Fruit fly (Drosophila melanogaster) whole organism, prepupa: Measurements from ENCODE around the gene Jwa.

Source experiments
- CG10631 ChIP-seq: fragments of 200-800 bp; sonication (Bioruptor generic); optimal IDR thresholded peaks from 2 replicates; lab custom pipeline; 2016; ENCODE audit warnings: missing biosample characterization, missing genetic modification characterization
- CG10669 ChIP-seq: fragments of 200-800 bp; sonication (Bioruptor generic); optimal IDR thresholded peaks from 3 replicates; lab custom pipeline; 2018; ENCODE audit warnings: missing biosample characterization, mild to moderate bottlenecking, missing genetic modification characterization, moderate library complexity
- CG11902 ChIP-seq: fragments of 200-800 bp; sonication (Bioruptor generic); optimal IDR thresholded peaks from 3 replicates; lab custom pipeline; 2016; ENCODE audit warnings: missing biosample characterization, missing genetic modification characterization
- CG15336 ChIP-seq: fragments of 200-800 bp; sonication (Bioruptor generic); IDR thresholded peaks from 2 replicates; pipeline ENCODE4 v1.3.6; 2022; ENCODE audit warnings: missing biosample characterization, missing genetic modification characterization
- CG1621 ChIP-seq: fragments of 200-800 bp; sonication (Bioruptor generic); optimal IDR thresholded peaks from 3 replicates; lab custom pipeline; 2018; ENCODE audit warnings: missing biosample characterization, mild to moderate bottlenecking, missing genetic modification characterization
- CG16779 ChIP-seq: fragments of 200-800 bp; sonication (Bioruptor generic); optimal IDR thresholded peaks from 3 replicates; lab custom pipeline; 2017; ENCODE audit warnings: missing biosample characterization, mild to moderate bottlenecking, missing genetic modification characterization
- CG3032 ChIP-seq: fragments of 200-800 bp; optimal IDR thresholded peaks from 2 replicates; lab custom pipeline; 2019; ENCODE audit warnings: missing biosample characterization, mild to moderate bottlenecking, missing genetic modification characterization, moderate library complexity
- CG31627 ChIP-seq: fragments of 200-800 bp; sonication (Bioruptor generic); optimal IDR thresholded peaks from 3 replicates; lab custom pipeline; 2016; ENCODE audit warnings: missing biosample characterization, missing genetic modification characterization
- CG32006 ChIP-seq: fragments of 200-800 bp; sonication (Bioruptor generic); optimal IDR thresholded peaks from 3 replicates; lab custom pipeline; 2017; ENCODE audit warnings: missing biosample characterization, mild to moderate bottlenecking, missing genetic modification characterization
- CG3919 ChIP-seq: fragments of 200-800 bp; sonication (Bioruptor generic); optimal IDR thresholded peaks from 3 replicates; lab custom pipeline; 2016; ENCODE audit warnings: missing biosample characterization, missing genetic modification characterization
- CG4318 ChIP-seq: fragments of 200-800 bp; sonication (Bioruptor generic); optimal IDR thresholded peaks from 3 replicates; lab custom pipeline; 2017; ENCODE audit warnings: missing biosample characterization, mild to moderate bottlenecking, missing genetic modification characterization
- CG6276 ChIP-seq: fragments of 200-800 bp; sonication (Bioruptor generic); optimal IDR thresholded peaks from 2 replicates; lab custom pipeline; 2017; ENCODE audit warnings: missing biosample characterization, mild to moderate bottlenecking, missing genetic modification characterization
- CG6792 ChIP-seq: fragments of 200-800 bp; sonication (Bioruptor generic); optimal IDR thresholded peaks from 3 replicates; lab custom pipeline; 2016; ENCODE audit warnings: missing biosample characterization, missing genetic modification characterization
- CG6808 ChIP-seq: fragments of 200-800 bp; sonication (Bioruptor generic); optimal IDR thresholded peaks from 3 replicates; lab custom pipeline; 2017; ENCODE audit warnings: missing biosample characterization, missing genetic modification characterization, mild to moderate bottlenecking, moderate library complexity, missing genetic modification reagents
- CG6854 ChIP-seq: fragments of 200-800 bp; sonication (Bioruptor generic); optimal IDR thresholded peaks from 2 replicates; lab custom pipeline; 2017; ENCODE audit warnings: missing biosample characterization, mild to moderate bottlenecking, missing genetic modification characterization
- CG7368 ChIP-seq: fragments of 200-800 bp; sonication (Bioruptor generic); optimal IDR thresholded peaks from 3 replicates; lab custom pipeline; 2016; ENCODE audit warnings: missing biosample characterization, missing genetic modification characterization
- CG8119 ChIP-seq: fragments of 200-800 bp; sonication (Bioruptor generic); IDR thresholded peaks from 3 replicates; pipeline ENCODE4 v1.3.6; 2022; ENCODE audit warnings: missing biosample characterization, missing genetic modification characterization
- CG8319 ChIP-seq: fragments of 200-800 bp; sonication (Bioruptor generic); optimal IDR thresholded peaks from 3 replicates; lab custom pipeline; 2016; ENCODE audit warnings: missing biosample characterization, missing genetic modification characterization
- CG9139 ChIP-seq: fragments of 200-800 bp; sonication (Bioruptor generic); optimal IDR thresholded peaks from 3 replicates; lab custom pipeline; 2017; ENCODE audit warnings: missing biosample characterization, mild to moderate bottlenecking, missing genetic modification characterization
- Eip75B ChIP-seq: fragments of 200-800 bp; sonication (Bioruptor generic); optimal IDR thresholded peaks from 3 replicates; lab custom pipeline; 2016; ENCODE audit warnings: missing biosample characterization, missing genetic modification characterization
- Eip78C ChIP-seq: fragments of 200-800 bp; sonication (Bioruptor generic); peaks from one replicate; lab custom pipeline; 2016; ENCODE audit warnings: missing biosample characterization, missing genetic modification characterization
- Eip93F ChIP-seq: fragments of 200-800 bp; sonication (Bioruptor generic); optimal IDR thresholded peaks from 2 replicates; lab custom pipeline; 2016; ENCODE audit warnings: missing biosample characterization, mild to moderate bottlenecking, missing genetic modification characterization
- Ets21C ChIP-seq: fragments of 200-800 bp; sonication (Bioruptor generic); optimal IDR thresholded peaks from 3 replicates; lab custom pipeline; 2016; ENCODE audit warnings: missing biosample characterization, missing genetic modification characterization
- Ets96B ChIP-seq: fragments of 200-800 bp; optimal IDR thresholded peaks from 2 replicates; lab custom pipeline; 2019; ENCODE audit warnings: missing biosample characterization, mild to moderate bottlenecking, missing genetic modification characterization, moderate library complexity
- Hr38 ChIP-seq: sonication (Bioruptor generic); optimal IDR thresholded peaks from 2 replicates; lab custom pipeline; 2016; ENCODE audit warnings: missing biosample characterization, missing genetic modification characterization
- Hr4 ChIP-seq: fragments of 200-800 bp; sonication (Bioruptor generic); optimal IDR thresholded peaks from 3 replicates; lab custom pipeline; 2016; ENCODE audit warnings: missing biosample characterization, missing genetic modification characterization
- Lpt ChIP-seq: fragments of 200-800 bp; sonication (Bioruptor generic); optimal IDR thresholded peaks from 3 replicates; lab custom pipeline; 2016; ENCODE audit warnings: missing biosample characterization, missing genetic modification characterization
- Met ChIP-seq: fragments of 200-800 bp; sonication (Bioruptor generic); optimal IDR thresholded peaks from 3 replicates; lab custom pipeline; 2016; ENCODE audit warnings: missing biosample characterization, missing genetic modification characterization
- OdsH ChIP-seq: fragments of 200-800 bp; sonication (Bioruptor generic); optimal IDR thresholded peaks from 3 replicates; lab custom pipeline; 2016; ENCODE audit warnings: missing biosample characterization, missing genetic modification characterization
- Smox ChIP-seq: fragments of 200-800 bp; sonication (Bioruptor generic); optimal IDR thresholded peaks from 3 replicates; lab custom pipeline; 2016; ENCODE audit warnings: missing biosample characterization, missing genetic modification characterization
- Sox102F ChIP-seq: fragments of 200-800 bp; sonication (Bioruptor generic); optimal IDR thresholded peaks from 2 replicates; lab custom pipeline; 2016; ENCODE audit warnings: missing biosample characterization, mild to moderate bottlenecking, missing genetic modification characterization
- Sox14 ChIP-seq: fragments of 200-800 bp; sonication (Bioruptor generic); optimal IDR thresholded peaks from 3 replicates; lab custom pipeline; 2016; ENCODE audit warnings: missing biosample characterization, missing genetic modification characterization
- achi ChIP-seq: fragments of 200-800 bp; sonication (Bioruptor generic); optimal IDR thresholded peaks from 3 replicates; lab custom pipeline; 2016; ENCODE audit warnings: missing biosample characterization, missing genetic modification characterization
- acj6 ChIP-seq: fragments of 200-800 bp; sonication (Bioruptor generic); optimal IDR thresholded peaks from 3 replicates; lab custom pipeline; 2016; ENCODE audit warnings: missing biosample characterization, missing genetic modification characterization
- cyc ChIP-seq: fragments of 200-800 bp; sonication (Bioruptor generic); optimal IDR thresholded peaks from 3 replicates; lab custom pipeline; 2016; ENCODE audit warnings: missing biosample characterization, missing genetic modification characterization
- dac ChIP-seq: fragments of 200-800 bp; sonication (Bioruptor generic); optimal IDR thresholded peaks from 2 replicates; lab custom pipeline; 2017; ENCODE audit warnings: missing biosample characterization, mild to moderate bottlenecking, missing genetic modification characterization
- dsx ChIP-seq: fragments of 200-800 bp; optimal IDR thresholded peaks from 3 replicates; lab custom pipeline; 2019; ENCODE audit warnings: missing biosample characterization, mild to moderate bottlenecking, missing genetic modification characterization, moderate library complexity; ENCODE audit not compliant: poor library complexity, severe bottlenecking
- eg ChIP-seq: fragments of 200-800 bp; sonication (Bioruptor generic); IDR thresholded peaks from 3 replicates; pipeline ENCODE4 v1.3.6; 2022; ENCODE audit warnings: missing biosample characterization, missing genetic modification characterization
- esn ChIP-seq: fragments of 200-800 bp; sonication (Bioruptor generic); optimal IDR thresholded peaks from 2 replicates; lab custom pipeline; 2016; ENCODE audit warnings: missing biosample characterization, mild to moderate bottlenecking, missing genetic modification characterization, moderate library complexity
- fd59A ChIP-seq: fragments of 200-800 bp; sonication (Bioruptor generic); optimal IDR thresholded peaks from 2 replicates; lab custom pipeline; 2017; ENCODE audit warnings: missing biosample characterization, mild to moderate bottlenecking, missing genetic modification characterization, missing genetic modification reagents
- fd85E ChIP-seq: fragments of 200-800 bp; sonication (Bioruptor generic); optimal IDR thresholded peaks from 3 replicates; lab custom pipeline; 2016; ENCODE audit warnings: missing biosample characterization, missing genetic modification characterization
- fkh ChIP-seq: fragments of 200-800 bp; sonication (Bioruptor generic); optimal IDR thresholded peaks from 3 replicates; lab custom pipeline; 2017; ENCODE audit warnings: missing biosample characterization, mild to moderate bottlenecking, missing genetic modification characterization, moderate library complexity
- lz ChIP-seq: fragments of 200-800 bp; sonication (Bioruptor generic); optimal IDR thresholded peaks from 3 replicates; lab custom pipeline; 2016; ENCODE audit warnings: missing biosample characterization, missing genetic modification characterization
- net ChIP-seq: fragments of 200-800 bp; sonication (Bioruptor generic); optimal IDR thresholded peaks from 3 replicates; lab custom pipeline; 2016; ENCODE audit warnings: missing biosample characterization, missing genetic modification characterization
- pdm3 ChIP-seq: fragments of 200-800 bp; sonication (Bioruptor generic); optimal IDR thresholded peaks from 3 replicates; lab custom pipeline; 2016; ENCODE audit warnings: missing biosample characterization, missing genetic modification characterization
- salr ChIP-seq, 2 experiments: fragments of 200-800 bp; sonication (Bioruptor generic); optimal IDR thresholded peaks; 3 replicates each; lab custom pipeline; 2016 to 2018; ENCODE audit warnings: missing biosample characterization in 2 of 2, missing genetic modification characterization in 2 of 2, mild to moderate bottlenecking in 1 of 2
- spab ChIP-seq: fragments of 200-800 bp; sonication (Bioruptor generic); optimal IDR thresholded peaks from 2 replicates; lab custom pipeline; 2017; ENCODE audit warnings: missing biosample characterization, mild to moderate bottlenecking, missing genetic modification characterization, missing genetic modification reagents
- ss ChIP-seq, 2 experiments: fragments of 200-800 bp; sonication (Bioruptor generic); optimal IDR thresholded peaks; 2 replicates in 1 of 2; 3 replicates in 1 of 2; lab custom pipeline; 2017 to 2018; ENCODE audit warnings: mild to moderate bottlenecking in 2 of 2, missing biosample characterization in 2 of 2, missing genetic modification characterization in 2 of 2, moderate library complexity in 1 of 2
- svp ChIP-seq: fragments of 200-800 bp; sonication (Bioruptor generic); peaks from one replicate; lab custom pipeline; 2016; ENCODE audit warnings: missing biosample characterization, missing genetic modification characterization
- topi ChIP-seq: fragments of 200-800 bp; sonication (Bioruptor generic); optimal IDR thresholded peaks from 3 replicates; lab custom pipeline; 2016; ENCODE audit warnings: missing biosample characterization, missing genetic modification characterization
- vri ChIP-seq: fragments of 200-800 bp; sonication (Bioruptor generic); optimal IDR thresholded peaks from 3 replicates; lab custom pipeline; 2016; ENCODE audit warnings: missing biosample characterization, mild to moderate bottlenecking, missing genetic modification characterization

Gene Jwa

dm6 chr2L:18702721-18703488 is 2.6 kb downstream of the Jwa start, which contains the start of the genes CG10376 and CG10343:
Gene CG10376 (minus strand): TSS chr2L:18703105.
Gene CG10343 (plus strand): TSS chr2L:18703473.
- TF ChIP-seq lz (GFP tag; lab: Kevin White, UChicago) = peak; percentile 68
- TF ChIP-seq achi (GFP tag; lab: Kevin White, UChicago) = peak; percentile 82
- TF ChIP-seq fd59A (GFP tag; lab: Kevin White, UChicago) = peak; percentile 71
- TF ChIP-seq Eip75B = no peak
- no peak for TF ChIP-seq Eip93F (GFP tag; lab: Kevin White, UChicago)
- peak; percentile 91 for TF ChIP-seq fkh
- TF ChIP-seq Met (GFP tag; lab: Kevin White, UChicago) = no peak
- no peak for TF ChIP-seq fd85E
- TF ChIP-seq ss (GFP tag; optimal IDR thresholded peaks at IDR 0.05; lab: Kevin White, UChicago) = peak in 1 of 2 experiments; percentile 83
- peak; percentile 87 for TF ChIP-seq Ets96B
- TF ChIP-seq CG7368 (GFP tag; lab: Kevin White, UChicago) = peak; percentile 55
- TF ChIP-seq cyc = peak; percentile 73
- TF ChIP-seq CG32006 = peak; percentile 93
- TF ChIP-seq svp (GFP tag; lab: Kevin White, UChicago) = peak; percentile 81
- peak; percentile 10 for TF ChIP-seq CG6854
- TF ChIP-seq CG6808 = peak; percentile 77
- peak; percentile 92 for TF ChIP-seq Eip78C (GFP tag; lab: Kevin White, UChicago)
- TF ChIP-seq vri = peak; percentile 11
- TF ChIP-seq CG8319 (GFP tag; lab: Kevin White, UChicago) = peak; percentile 59
- TF ChIP-seq CG3032 (tag; lab: Kevin White, UChicago) = peak; percentile 92
- peak; percentile 66 for TF ChIP-seq topi
- peak; percentile 85 for TF ChIP-seq CG8119 (GFP tag; lab: Robert Waterston, UW)
- TF ChIP-seq Hr4 = peak; percentile 82
- no peak for TF ChIP-seq pdm3 (GFP tag; lab: Kevin White, UChicago)
- TF ChIP-seq CG6792 (GFP tag; lab: Kevin White, UChicago) = peak; percentile 74
- no peak for TF ChIP-seq Hr38 (GFP tag; lab: Kevin White, UChicago)
- TF ChIP-seq OdsH (GFP tag; lab: Kevin White, UChicago) = peak; percentile 89
- TF ChIP-seq acj6 (GFP tag; lab: Kevin White, UChicago) = peak; percentile 82
- peak; percentile 42 for TF ChIP-seq CG1621 (tag; lab: Kevin White, UChicago)
- no peak for TF ChIP-seq CG6276 (GFP tag; lab: Kevin White, UChicago)
- TF ChIP-seq CG15336 (GFP tag; lab: Robert Waterston, UW) = peak; percentile 77
- TF ChIP-seq CG10631 (GFP tag; lab: Kevin White, UChicago) = peak; percentile 93
- peak; percentile 54 to 80 for TF ChIP-seq salr (GFP tag; optimal IDR thresholded peaks at IDR 0.05; lab: Kevin White, UChicago)
- TF ChIP-seq CG10669 (GFP tag; lab: Kevin White, UChicago) = peak; percentile 81
- no peak for TF ChIP-seq CG4318 (GFP tag; lab: Kevin White, UChicago)
- peak; percentile 73 for TF ChIP-seq dac
- TF ChIP-seq eg (GFP tag; lab: Robert Waterston, UW) = peak; percentile 82
- peak; percentile 75 for TF ChIP-seq Lpt (GFP tag; lab: Kevin White, UChicago)
- TF ChIP-seq spab (GFP tag; lab: Kevin White, UChicago) = no peak
- peak; percentile 65 for TF ChIP-seq Ets21C (GFP tag; lab: Kevin White, UChicago)
- no peak for TF ChIP-seq Sox102F
- TF ChIP-seq CG11902 = peak; percentile 80
- peak; percentile 84 for TF ChIP-seq dsx (GFP tag; lab: Kevin White, UChicago)
- peak; percentile 60 for TF ChIP-seq net
- no peak for TF ChIP-seq CG16779 (tag; lab: Kevin White, UChicago)
- TF ChIP-seq CG3919 (GFP tag; lab: Kevin White, UChicago) = peak; percentile 76
- TF ChIP-seq CG31627 (GFP tag; lab: Kevin White, UChicago) = peak; percentile 79
- no peak for TF ChIP-seq CG9139 (GFP tag; lab: Kevin White, UChicago)
- peak; percentile 78 for TF ChIP-seq esn (GFP tag; lab: Kevin White, UChicago)
- peak; percentile 83 for TF ChIP-seq Sox14 (GFP tag; lab: Kevin White, UChicago)
- TF ChIP-seq Smox = no peak
